Worm (Caenorhabditis elegans) whole organism, L2 larva: Measurements from ENCODE around the gene let-721.

ENCODE experiments used
- ZK546.5 ChIP-seq: sonication (generic microtip); optimal IDR thresholded peaks from 2 replicates; lab custom pipeline; 2017; ENCODE audit warnings: missing biosample characterization, missing genetic modification characterization
- ama-1 ChIP-seq: fragments of 150-350 bp; optimal IDR thresholded peaks from 2 replicates; lab custom pipeline; 2018; ENCODE audit warnings: inconsistent platforms
- egl-27 ChIP-seq: sonication (generic microtip); optimal IDR thresholded peaks from 3 replicates; lab custom pipeline; 2017; ENCODE audit warnings: missing biosample characterization, missing genetic modification reagents, missing genetic modification characterization
- nhr-11 ChIP-seq: fragments of 150-350 bp; optimal IDR thresholded peaks from 2 replicates; lab custom pipeline; 2014; ENCODE audit warnings: missing biosample characterization, missing genetic modification characterization
- nhr-12 ChIP-seq: fragments of 150-350 bp; optimal IDR thresholded peaks from 2 replicates; lab custom pipeline; 2014; ENCODE audit warnings: missing biosample characterization, missing genetic modification characterization
- snpc-4 ChIP-seq: fragments of 150-350 bp; optimal IDR thresholded peaks from 2 replicates; lab custom pipeline; 2014; ENCODE audit warnings: missing biosample characterization, missing genetic modification characterization
- unc-55 ChIP-seq: fragments of 150-350 bp; sonication (generic microtip); optimal IDR thresholded peaks from 3 replicates; lab custom pipeline; 2014; ENCODE audit warnings: missing biosample characterization, missing genetic modification reagents, missing genetic modification characterization
- zag-1 ChIP-seq: fragments of 150-350 bp; optimal IDR thresholded peaks from 2 replicates; lab custom pipeline; 2014; ENCODE audit warnings: missing biosample characterization, missing genetic modification characterization

- TF ChIP-seq ama-1 (lab: Kevin White, UChicago) (no peak), nhr-12 (tag; lab: Kevin White, UChicago) (no peak), snpc-4 (tag; lab: Kevin White, UChicago) (no peak), egl-27 (tag; lab: Kevin White, UChicago) (no peak), unc-55 (GFP tag; lab: Kevin White, UChicago) (no peak), nhr-11 (tag; lab: Kevin White, UChicago) (no peak), ZK546.5 (tag; lab: Kevin White, UChicago) (no peak), zag-1 (tag; lab: Kevin White, UChicago) (no peak)
Observed at ce11 chrIII:6479439-6479838, 32.7 kb upstream of the let-721 start.
